Fruit fly (Drosophila melanogaster): ENCODE results near the gene CG1299.

DNA sequence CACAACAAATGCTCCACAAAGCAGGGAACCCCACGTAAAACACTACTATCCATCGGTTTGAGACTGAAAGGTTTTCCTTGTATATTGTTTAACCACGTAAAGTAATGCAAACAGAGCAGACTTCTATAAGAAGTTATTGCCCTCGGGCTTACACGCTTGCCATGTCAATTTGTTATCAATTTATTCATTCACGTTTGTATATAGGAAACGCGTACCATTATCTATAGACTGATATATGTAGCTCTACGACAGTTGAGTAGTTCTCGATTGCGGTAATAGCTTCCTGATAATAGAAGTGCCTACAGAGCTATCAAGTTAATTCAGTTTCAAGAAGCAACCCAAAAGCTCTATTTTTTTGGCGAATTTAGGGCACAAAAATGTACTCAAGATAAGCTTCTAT is 49.3 kb upstream of the CG1299 start:
- no peak for TF ChIP-seq CG11617 (GFP tag; optimal IDR thresholded peaks at IDR 0.05)
- TF ChIP-seq toe (GFP tag; optimal IDR thresholded peaks at IDR 0.05), result no peak
- TF ChIP-seq CG12768 (GFP tag; optimal IDR thresholded peaks at IDR 0.05), result no peak
- no peak for TF ChIP-seq CG14711 (tag; optimal IDR thresholded peaks at IDR 0.05)
- no peak for TF ChIP-seq kay (GFP tag; ENCODE audit: borderline replicate concordance)
- no peak for TF ChIP-seq Crg-1 (GFP tag; optimal IDR thresholded peaks at IDR 0.05)
- no peak for TF ChIP-seq Mnt (GFP tag; optimal IDR thresholded peaks at IDR 0.05)
- TF ChIP-seq bab1 (GFP tag; optimal IDR thresholded peaks at IDR 0.05), result no peak
- no peak for TF ChIP-seq CG33017 (tag; optimal IDR thresholded peaks at IDR 0.05)
- TF ChIP-seq CG1620 (GFP tag; optimal IDR thresholded peaks at IDR 0.05), result no peak
- no peak for TF ChIP-seq Hr96 (GFP tag; optimal IDR thresholded peaks at IDR 0.05)
- no peak for TF ChIP-seq CG5204 (GFP tag; optimal IDR thresholded peaks at IDR 0.05)
- TF ChIP-seq cnc (optimal IDR thresholded peaks at IDR 0.05), result no peak

Measured in whole organism, adult.